Worm (Caenorhabditis elegans) whole organism, L4/young adult: Measurements from ENCODE around the gene nhr-156.

Experiments used
- W03F9.2 ChIP-seq: fragments of 150-350 bp; optimal IDR thresholded peaks from 2 replicates; lab custom pipeline; 2014; ENCODE audit warnings: missing biosample characterization, missing genetic modification characterization
- dao-5 ChIP-seq: sonication (generic microtip); optimal IDR thresholded peaks from 2 replicates; lab custom pipeline; 2016; ENCODE audit warnings: missing genotype, missing genetic modification characterization, moderate library complexity, missing compliant biosample characterization
- him-1 ChIP-seq: sonication (generic microtip); optimal IDR thresholded peaks from 2 replicates; lab custom pipeline; 2016; ENCODE audit warnings: missing genotype, missing genetic modification reagents, missing genetic modification characterization, missing compliant biosample characterization

Gene nhr-156

DNA sequence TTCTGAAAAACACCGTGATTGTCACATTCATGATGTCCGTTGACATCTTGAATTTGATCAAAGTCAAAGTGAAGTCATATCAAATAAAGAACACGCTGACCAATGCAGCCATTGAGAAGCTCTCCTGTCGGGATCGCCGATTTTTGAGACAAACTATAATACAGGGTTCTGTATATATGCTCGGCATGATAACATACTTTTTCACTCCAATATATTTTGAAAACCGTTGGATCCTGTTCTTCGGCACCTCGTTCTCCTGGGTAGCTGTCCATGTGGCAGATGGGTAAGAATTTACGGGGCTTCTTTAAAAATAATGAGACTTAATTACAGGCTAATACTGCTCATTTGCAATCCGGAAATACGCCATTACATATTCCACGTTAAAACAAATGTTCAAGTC lies 16.6 kb downstream of the nhr-156 start:
- TF ChIP-seq dao-5, result no peak
- no peak for TF ChIP-seq W03F9.2 (tag; lab: Kevin White, UChicago)
- no peak for TF ChIP-seq him-1 (tag; lab: Kevin White, UChicago)

DNA sequence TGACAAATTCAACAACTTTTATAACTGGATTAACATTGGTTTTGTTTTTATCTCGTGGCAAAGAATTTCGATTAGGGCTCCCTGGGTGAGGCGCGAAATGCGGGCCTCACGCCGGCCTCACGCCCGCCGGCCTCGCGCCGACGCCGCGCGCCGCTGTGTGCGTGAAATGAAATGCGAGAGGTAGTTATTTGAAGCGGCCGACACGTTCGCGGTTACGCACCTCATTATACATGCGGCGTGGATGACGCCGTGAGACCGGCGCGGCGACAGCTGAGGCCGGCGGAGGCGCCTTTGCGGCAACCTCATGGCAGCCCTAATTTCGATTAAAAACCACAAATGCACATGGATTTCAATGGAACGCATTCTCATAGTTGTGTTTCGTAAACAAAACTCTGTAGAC lies 21.6 kb downstream of the nhr-156 start:
- TF ChIP-seq him-1 (tag; lab: Kevin White, UChicago), result no peak
- TF ChIP-seq dao-5, result no peak
- no peak for TF ChIP-seq W03F9.2 (tag; lab: Kevin White, UChicago)

DNA sequence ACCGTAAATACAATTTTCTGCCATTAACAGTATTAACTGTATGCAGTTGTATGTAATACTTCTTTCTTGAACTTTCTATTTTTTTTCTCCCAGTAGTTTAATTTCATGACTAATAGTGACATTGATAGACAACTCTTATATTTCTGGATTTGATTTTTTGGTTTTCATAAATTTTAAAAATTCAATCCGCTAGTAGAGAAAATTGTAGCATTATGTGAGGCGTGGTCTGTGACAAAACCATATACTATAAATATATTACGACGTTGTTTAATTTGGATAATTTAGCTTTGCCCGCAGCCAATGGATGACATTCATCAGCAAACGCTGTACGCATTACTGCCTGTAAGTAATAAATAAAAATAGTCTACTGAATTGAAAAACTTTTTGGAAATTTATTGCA lies 23.2 kb downstream of the nhr-156 start, which contains the start of gene srx-64:
Gene srx-64 (plus strand): TSS at position 301 of the 400 bp plus-strand sequence.
- TF ChIP-seq dao-5 (no peak), W03F9.2 (tag; lab: Kevin White, UChicago) (no peak), him-1 (tag; lab: Kevin White, UChicago) (no peak)

DNA sequence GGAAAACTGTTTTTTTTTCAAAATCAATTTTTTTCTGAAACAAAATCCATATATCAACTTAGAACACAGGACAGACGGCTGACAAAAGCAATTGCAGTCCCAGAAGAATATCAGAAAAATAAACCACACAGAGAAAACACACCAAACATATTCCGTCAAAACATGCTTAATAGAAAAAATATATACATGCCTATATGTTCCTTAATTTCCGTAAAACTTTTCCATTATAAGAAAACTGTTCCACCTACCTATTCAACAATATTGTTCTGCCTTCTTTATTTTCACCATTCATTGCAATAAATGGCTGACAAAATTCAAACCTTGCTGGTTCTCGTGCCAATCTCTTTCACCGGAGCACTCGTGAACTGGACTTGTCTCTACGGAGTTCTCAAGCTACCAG lies 25.4 kb downstream of the nhr-156 start, which contains the start of gene srx-63:
Gene srx-63 (plus strand): TSS at position 301 of the 400 bp plus-strand sequence.
- TF ChIP-seq dao-5, result no peak
- no peak for TF ChIP-seq him-1 (tag; lab: Kevin White, UChicago)

DNA sequence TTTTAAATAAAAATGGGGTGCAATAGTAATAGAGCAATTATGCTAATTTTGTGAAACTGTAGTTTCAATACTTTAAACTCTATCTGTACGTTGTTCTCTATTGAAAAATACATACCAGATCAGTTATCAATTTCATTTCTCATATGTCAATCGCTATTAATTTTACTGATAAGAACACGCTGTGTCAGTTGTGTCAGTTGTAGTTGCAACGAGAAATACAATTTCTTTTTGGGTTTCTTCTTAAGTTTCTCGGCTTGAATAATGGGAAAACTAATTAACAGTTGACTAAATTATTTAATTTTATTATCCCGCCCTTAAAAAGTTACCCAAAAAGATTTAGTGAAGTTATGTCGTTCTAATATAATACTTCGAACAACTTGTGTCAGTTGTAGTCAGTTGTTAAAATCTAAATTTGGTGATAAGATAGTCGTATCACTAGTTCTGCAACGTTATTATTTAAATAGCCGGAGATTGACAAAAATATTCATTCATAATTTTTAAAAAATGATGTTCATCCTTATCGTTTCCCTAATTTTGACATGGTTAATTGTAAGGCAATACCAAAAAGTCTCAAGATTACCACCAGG lies 30.1 kb downstream of the nhr-156 start, which contains the start of gene cyp-35A5:
Gene cyp-35A5 (plus strand): TSS at position 435 of the 587 bp plus-strand sequence.
- no peak for TF ChIP-seq dao-5
- no peak for TF ChIP-seq him-1 (tag; lab: Kevin White, UChicago)
- TF ChIP-seq W03F9.2 (tag; lab: Kevin White, UChicago), result no peak

DNA sequence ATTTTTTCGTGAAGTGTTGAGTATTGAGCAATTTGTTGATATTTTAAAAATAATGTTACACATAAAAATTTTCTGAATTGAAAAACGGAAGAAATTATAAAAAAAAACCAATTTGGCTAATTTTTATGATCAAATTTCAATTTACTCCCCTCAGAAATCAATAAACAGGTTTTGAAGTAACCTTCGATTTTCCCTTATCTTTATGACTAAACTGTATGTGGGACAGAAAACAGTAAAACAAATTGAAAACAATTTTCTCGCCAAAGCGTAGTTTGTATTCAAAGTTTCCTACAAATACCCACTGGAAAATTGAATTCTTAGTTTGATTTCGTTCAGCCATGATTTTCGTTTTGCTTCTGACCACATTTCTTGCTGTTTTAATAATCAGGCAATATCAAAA lies 32.9 kb downstream of the nhr-156 start, which contains the start of gene cyp-35B1:
Gene cyp-35B1 (plus strand): TSS at position 244 of the 400 bp plus-strand sequence.
- no peak for TF ChIP-seq dao-5

DNA sequence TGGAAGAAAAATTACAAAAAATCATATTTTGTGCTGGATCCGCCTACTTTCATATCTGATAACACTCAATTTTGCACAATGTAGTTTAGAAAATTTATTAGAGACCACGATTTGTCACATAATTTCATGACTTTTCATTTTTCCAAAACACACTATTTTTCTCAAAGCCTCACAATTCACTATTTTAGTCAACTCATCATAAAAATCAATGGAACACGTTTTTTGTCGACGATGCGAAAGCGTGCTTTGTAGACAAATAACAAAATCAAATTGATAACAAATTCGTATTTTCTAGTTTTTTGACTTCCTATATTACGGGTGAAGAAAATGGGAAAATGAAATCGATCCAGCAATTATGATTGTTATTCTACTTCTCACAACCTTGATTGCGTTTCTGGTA lies 36.0 kb downstream of the nhr-156 start, which contains the start of gene cyp-35B2:
Gene cyp-35B2 (plus strand): TSS at position 301 of the 400 bp plus-strand sequence.
- TF ChIP-seq W03F9.2 (tag; lab: Kevin White, UChicago), result no peak
- no peak for TF ChIP-seq him-1 (tag; lab: Kevin White, UChicago)
- TF ChIP-seq dao-5, result no peak

DNA sequence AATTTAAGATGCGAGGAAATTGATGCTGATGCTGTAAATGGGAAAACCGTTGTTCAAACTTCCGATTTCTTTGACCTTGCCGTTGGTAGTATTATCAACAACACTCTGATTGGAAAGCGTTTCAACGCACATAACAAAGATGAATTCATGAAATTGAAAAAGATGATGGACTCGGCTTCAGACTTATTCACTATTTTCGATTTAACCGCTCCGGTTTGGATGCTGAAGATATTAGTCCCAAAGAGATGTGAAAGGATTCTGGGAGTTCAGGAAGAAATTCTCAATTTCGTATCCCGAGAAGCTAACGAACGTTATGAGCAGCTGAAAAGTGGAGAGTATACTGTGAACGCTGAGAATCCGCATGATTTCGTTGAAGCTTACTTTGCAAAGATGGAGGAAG lies 37.5 kb downstream of the nhr-156 start:
- no peak for TF ChIP-seq him-1 (tag; lab: Kevin White, UChicago)
- TF ChIP-seq dao-5, result no peak
- no peak for TF ChIP-seq W03F9.2 (tag; lab: Kevin White, UChicago)

DNA sequence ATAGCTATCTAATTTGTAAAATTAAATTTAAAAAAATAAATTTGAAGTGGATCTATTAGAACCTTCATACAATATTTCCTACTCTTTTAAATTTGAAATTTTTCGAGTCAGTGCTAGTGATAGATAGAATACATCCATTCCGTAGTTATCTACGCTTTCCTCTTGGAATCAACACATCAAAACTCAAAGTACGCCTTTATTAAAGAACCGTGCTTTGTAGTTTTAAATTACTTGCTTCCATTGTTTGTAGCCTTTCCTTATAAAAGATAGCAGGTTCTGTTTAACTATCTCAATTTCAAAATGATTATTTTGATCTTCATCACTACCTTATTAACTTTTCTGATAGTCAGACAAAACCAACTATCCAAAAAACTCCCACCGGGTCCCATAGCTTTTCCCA lies 39.1 kb downstream of the nhr-156 start, which contains the start of gene cyp-35B3:
Gene cyp-35B3 (plus strand): TSS at position 301 of the 400 bp plus-strand sequence.
- TF ChIP-seq him-1 (tag; lab: Kevin White, UChicago), result no peak
- TF ChIP-seq W03F9.2 (tag; lab: Kevin White, UChicago), result no peak
- no peak for TF ChIP-seq dao-5

DNA sequence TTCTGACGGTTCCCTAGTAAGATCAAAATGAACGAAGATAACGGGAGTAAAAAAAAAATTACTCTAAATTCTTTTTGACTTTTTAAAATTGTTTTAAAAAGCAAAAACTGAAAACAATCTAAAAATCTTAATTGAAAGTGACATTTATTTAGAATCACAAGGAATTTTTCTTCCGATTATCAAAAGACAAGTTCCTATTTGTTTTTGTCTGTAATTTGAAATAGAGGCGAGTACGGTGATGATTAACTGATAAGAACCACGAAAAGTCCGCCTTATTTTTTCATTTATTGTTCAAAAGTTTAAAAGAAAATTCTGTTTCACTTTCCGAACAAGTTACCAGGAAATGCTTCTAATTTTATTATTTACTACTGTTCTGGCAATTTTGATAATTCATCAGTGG lies 43.8 kb downstream of the nhr-156 start, which contains the start of gene dach-1:
Gene dach-1 (plus strand): TSS at position 301 of the 400 bp plus-strand sequence.
- TF ChIP-seq dao-5 (no peak), W03F9.2 (tag; lab: Kevin White, UChicago) (no peak), him-1 (tag; lab: Kevin White, UChicago) (no peak)

DNA sequence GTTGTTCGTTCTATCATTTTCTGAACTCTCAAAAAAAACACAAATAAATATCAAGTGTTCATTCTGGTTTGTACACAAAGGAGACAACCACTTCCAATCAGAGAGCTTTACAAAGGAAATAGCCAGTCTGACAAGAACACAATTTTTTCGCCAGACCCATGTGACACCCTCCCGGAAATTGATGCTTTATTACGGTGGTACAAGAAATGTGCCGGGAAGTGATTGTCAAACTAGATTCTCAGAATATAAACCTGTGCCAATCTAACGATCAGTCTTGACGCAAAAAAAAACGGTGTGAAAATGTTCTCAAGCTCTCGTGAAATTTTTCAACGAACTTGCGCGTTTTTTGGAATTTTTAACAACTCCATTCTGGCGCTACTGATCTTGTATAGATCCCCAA lies 47.8 kb downstream of the nhr-156 start, which contains the start of gene str-247:
Gene str-247 (plus strand): TSS at position 301 of the 400 bp plus-strand sequence.
- TF ChIP-seq dao-5 (no peak), W03F9.2 (tag; lab: Kevin White, UChicago) (no peak), him-1 (tag; lab: Kevin White, UChicago) (no peak)

DNA sequence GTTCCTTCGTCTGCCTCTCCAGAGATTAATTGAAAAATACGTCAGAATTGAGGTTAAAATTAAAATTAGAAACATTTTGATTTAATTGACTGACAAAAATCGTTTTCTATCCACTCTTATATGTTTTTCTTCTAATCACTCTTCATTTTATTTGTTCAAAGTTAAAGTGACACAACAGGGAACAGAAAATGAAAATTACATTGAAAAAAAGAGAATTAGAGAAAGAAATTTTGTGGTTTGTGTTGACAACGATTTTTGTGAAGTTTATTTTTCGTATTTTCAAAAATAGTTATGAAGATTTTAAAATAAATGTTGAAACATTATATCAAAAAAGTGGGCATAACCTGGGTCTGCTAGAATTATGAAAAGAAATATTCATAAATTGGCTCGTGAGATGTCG lies 51.7 kb downstream of the nhr-156 start, which contains the start of gene cyp-34A5:
Gene cyp-34A5 (minus strand): TSS at position 101 of the 400 bp plus-strand sequence.
- TF ChIP-seq him-1 (tag; lab: Kevin White, UChicago) (no peak), dao-5 (no peak), W03F9.2 (tag; lab: Kevin White, UChicago) (no peak)
